Fruit fly (Drosophila melanogaster): ENCODE data around the gene Fas3.

DNA sequence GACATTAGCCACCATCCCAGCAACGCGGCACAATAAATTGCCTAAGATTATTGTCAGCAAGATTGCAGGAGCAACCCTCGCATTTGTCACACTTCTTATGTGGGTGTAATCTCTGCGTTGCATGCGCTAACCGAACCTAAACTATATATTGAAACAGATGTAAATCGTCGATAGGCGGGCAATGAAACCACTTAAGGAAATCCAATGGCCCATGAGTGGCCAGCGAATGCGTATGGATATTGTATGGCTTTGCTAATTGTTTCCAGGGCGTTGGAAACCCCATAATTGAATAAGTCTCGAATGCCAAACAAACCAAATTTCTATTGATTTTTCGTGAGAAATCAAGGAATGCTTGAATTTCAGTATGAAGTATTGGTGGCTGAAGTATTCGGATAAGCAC, 11.2 kb upstream of the Fas3 start:
- TF ChIP-seq CTCF (optimal IDR thresholded peaks at IDR 0.05) (no peak), CG8478 (optimal IDR thresholded peaks at IDR 0.05) (no peak)
